Fruit fly (Drosophila melanogaster) whole organism, embryonic: ENCODE data around the gene CG9676.
A peak's percentile ranks its signal among the peaks of the same experiment; 100 is the strongest.

Experiments
- Asciz ChIP-seq: fragments of 200-800 bp; sonication (Bioruptor generic); optimal IDR thresholded peaks from 2 replicates; lab custom pipeline; 2017; ENCODE audit warnings: missing biosample characterization, mild to moderate bottlenecking, missing genetic modification characterization, missing genetic modification reagents
- CG11696 ChIP-seq: fragments of 200-800 bp; sonication (Bioruptor generic); IDR thresholded peaks from 2 replicates; pipeline ENCODE4 v1.3.6; 2022; ENCODE audit warnings: missing biosample characterization, missing genetic modification characterization
- CG12104 ChIP-seq: fragments of 200-800 bp; sonication (Bioruptor generic); optimal IDR thresholded peaks from 3 replicates; lab custom pipeline; 2016; ENCODE audit warnings: missing biosample characterization, missing genetic modification characterization
- CG12744 ChIP-seq: fragments of 200-800 bp; sonication (Bioruptor generic); optimal IDR thresholded peaks from 2 replicates; lab custom pipeline; 2016; ENCODE audit warnings: missing biosample characterization, missing genetic modification characterization
- CG14441 ChIP-seq: fragments of 200-800 bp; sonication (Bioruptor generic); IDR thresholded peaks from 2 replicates; pipeline ENCODE4 v1.3.6; 2022; ENCODE audit warnings: missing biosample characterization, missing genetic modification characterization
- CG15269 ChIP-seq: fragments of 200-800 bp; sonication (Bioruptor generic); optimal IDR thresholded peaks from 2 replicates; lab custom pipeline; 2018; ENCODE audit warnings: missing biosample characterization, mild to moderate bottlenecking, missing genetic modification characterization, moderate library complexity
- CG15601 ChIP-seq: fragments of 200-800 bp; sonication (Bioruptor generic); optimal IDR thresholded peaks from 3 replicates; lab custom pipeline; 2019; ENCODE audit warnings: missing biosample characterization, mild to moderate bottlenecking, missing genetic modification characterization, moderate library complexity
- CG15696 ChIP-seq: fragments of 200-800 bp; sonication (Bioruptor generic); optimal IDR thresholded peaks from 2 replicates; lab custom pipeline; 2019; ENCODE audit warnings: missing biosample characterization, mild to moderate bottlenecking, missing genetic modification characterization, moderate library complexity
- CG17186 ChIP-seq: fragments of 200-800 bp; sonication (Bioruptor generic); optimal IDR thresholded peaks from 3 replicates; lab custom pipeline; 2017; ENCODE audit warnings: missing biosample characterization, missing genetic modification reagents, missing genetic modification characterization
- CG18764 ChIP-seq: fragments of 200-800 bp; sonication (Bioruptor generic); optimal IDR thresholded peaks from 3 replicates; lab custom pipeline; 2016; ENCODE audit warnings: missing biosample characterization, missing genetic modification characterization
- CG2889 ChIP-seq: fragments of 200-800 bp; sonication (Bioruptor generic); IDR thresholded peaks from 3 replicates; pipeline ENCODE4 v1.3.6; 2022; ENCODE audit warnings: missing biosample characterization, missing genetic modification characterization
- CG3065 ChIP-seq: fragments of 200-800 bp; sonication (Bioruptor generic); optimal IDR thresholded peaks from 2 replicates; lab custom pipeline; 2016; ENCODE audit warnings: missing biosample characterization, missing genetic modification characterization
- CG3726 ChIP-seq: fragments of 200-800 bp; sonication (Bioruptor generic); IDR thresholded peaks from 3 replicates; pipeline ENCODE4, ENCODE4 v1.3.6; 2022; ENCODE audit warnings: missing biosample characterization, missing genetic modification characterization
- CG43689 ChIP-seq: fragments of 200-800 bp; sonication (Bioruptor generic); IDR thresholded peaks from 2 replicates; pipeline ENCODE4 v1.3.6; 2022; ENCODE audit warnings: missing biosample characterization, missing genetic modification characterization
- CG4617 ChIP-seq: fragments of 200-800 bp; sonication (Bioruptor generic); optimal IDR thresholded peaks from 3 replicates; lab custom pipeline; 2016; ENCODE audit warnings: missing biosample characterization, missing genetic modification characterization, borderline replicate concordance
- CG5180 ChIP-seq: fragments of 200-800 bp; sonication (Bioruptor generic); optimal IDR thresholded peaks from 3 replicates; lab custom pipeline; 2017; ENCODE audit warnings: missing biosample characterization, missing genetic modification characterization, mild to moderate bottlenecking, moderate library complexity, missing genetic modification reagents
- CG6654 ChIP-seq: fragments of 200-800 bp; sonication (Bioruptor generic); optimal IDR thresholded peaks from 2 replicates; lab custom pipeline; 2017; ENCODE audit warnings: missing biosample characterization, mild to moderate bottlenecking, missing genetic modification characterization
- CG7372 ChIP-seq: fragments of 200-800 bp; sonication (Bioruptor generic); IDR thresholded peaks from 2 replicates; pipeline ENCODE4 v1.3.6; 2022; ENCODE audit warnings: missing biosample characterization, missing genetic modification characterization
- CG7745 ChIP-seq: fragments of 200-800 bp; sonication (Bioruptor generic); optimal IDR thresholded peaks from 2 replicates; lab custom pipeline; 2018; ENCODE audit warnings: missing biosample characterization, mild to moderate bottlenecking, missing genetic modification characterization, moderate library complexity
- CG8478 ChIP-seq: fragments of >200 bp; optimal IDR thresholded peaks from 2 replicates; lab custom pipeline; 2018
- CG8924 ChIP-seq: fragments of 200-800 bp; optimal IDR thresholded peaks from 3 replicates; lab custom pipeline; 2019; ENCODE audit warnings: missing biosample characterization, mild to moderate bottlenecking, missing genetic modification characterization, moderate library complexity
- HLH54F ChIP-seq: fragments of 200-800 bp; sonication (Bioruptor generic); optimal IDR thresholded peaks from 3 replicates; lab custom pipeline; 2016; ENCODE audit warnings: missing biosample characterization, missing genetic modification characterization
- Hr78 ChIP-seq, 2 experiments: fragments of 200-800 bp in 1 of 2; fragments of >200 bp in 1 of 2; sonication (Bioruptor generic) in 1 of 2; optimal IDR thresholded peaks; 2 replicates each; lab custom pipeline; 2017 to 2019; ENCODE audit warnings: missing biosample characterization in 2 of 2, missing genetic modification characterization in 2 of 2, mild to moderate bottlenecking in 1 of 2, moderate library complexity in 1 of 2
- Med ChIP-seq: fragments of 200-800 bp; sonication (Bioruptor generic); peaks from one replicate; lab custom pipeline; 2016; ENCODE audit warnings: missing biosample characterization, missing genetic modification characterization, mild to moderate bottlenecking, inconsistent platforms, moderate library complexity
- Mes4 ChIP-seq: fragments of 200-800 bp; sonication (Bioruptor generic); optimal IDR thresholded peaks from 2 replicates; lab custom pipeline; 2016; ENCODE audit warnings: missing biosample characterization, missing genetic modification characterization
- NC2α ChIP-seq: fragments of 200-800 bp; sonication (Bioruptor generic); optimal IDR thresholded peaks from 2 replicates; lab custom pipeline; 2016; ENCODE audit warnings: missing biosample characterization, missing genetic modification characterization
- NC2β ChIP-seq: fragments of 200-800 bp; sonication (Bioruptor generic); optimal IDR thresholded peaks from 2 replicates; lab custom pipeline; 2016; ENCODE audit warnings: missing biosample characterization, missing genetic modification characterization
- Optix ChIP-seq: fragments of 200-800 bp; sonication (Bioruptor generic); IDR thresholded peaks from 3 replicates; pipeline ENCODE4 v1.3.6; 2022; ENCODE audit warnings: missing biosample characterization, missing genetic modification characterization
- Pdp1 ChIP-seq, 2 experiments: fragments of 200-800 bp; sonication (Bioruptor generic); optimal IDR thresholded peaks; 3 replicates each; lab custom pipeline; 2016; ENCODE audit warnings: missing biosample characterization in 2 of 2, missing genetic modification characterization in 2 of 2, mild to moderate bottlenecking in 1 of 2, moderate library complexity in 1 of 2
- Sin3A ChIP-seq: fragments of >200 bp; optimal IDR thresholded peaks from 2 replicates; lab custom pipeline; 2018
- Sox102F ChIP-seq: fragments of 200-800 bp; sonication (Bioruptor generic); optimal IDR thresholded peaks from 2 replicates; lab custom pipeline; 2018; ENCODE audit warnings: missing biosample characterization, mild to moderate bottlenecking, missing genetic modification characterization, moderate library complexity
- Spps ChIP-seq: fragments of 200-800 bp; sonication (Bioruptor generic); optimal IDR thresholded peaks from 2 replicates; lab custom pipeline; 2018; ENCODE audit warnings: missing biosample characterization, mild to moderate bottlenecking, missing genetic modification characterization
- bigmax ChIP-seq: fragments of 200-800 bp; sonication (Bioruptor generic); optimal IDR thresholded peaks from 2 replicates; lab custom pipeline; 2018; ENCODE audit warnings: missing biosample characterization, mild to moderate bottlenecking, missing genetic modification characterization
- bsh ChIP-seq, 2 experiments: fragments of 200-800 bp; sonication (Bioruptor generic); optimal IDR thresholded peaks; 2 replicates each; lab custom pipeline; 2017 to 2018; ENCODE audit warnings: mild to moderate bottlenecking in 2 of 2, missing biosample characterization in 2 of 2, missing genetic modification characterization in 2 of 2, moderate library complexity in 1 of 2
- croc ChIP-seq: fragments of 200-800 bp; sonication (Bioruptor generic); conservative IDR thresholded peaks from 3 replicates; pipeline ENCODE4 v1.3.6; 2022; ENCODE audit warnings: missing biosample characterization, missing genetic modification characterization
- da ChIP-seq: fragments of 200-800 bp; sonication (Bioruptor generic); optimal IDR thresholded peaks from 2 replicates; lab custom pipeline; 2016; ENCODE audit warnings: missing biosample characterization, missing genetic modification characterization
- danr ChIP-seq: fragments of 200-800 bp; sonication (Bioruptor generic); IDR thresholded peaks from 2 replicates; pipeline ENCODE4 v1.3.6; 2022; ENCODE audit warnings: missing biosample characterization, missing genetic modification characterization
- dimm ChIP-seq: fragments of 200-800 bp; sonication (Bioruptor generic); IDR thresholded peaks from 2 replicates; pipeline ENCODE4 v1.3.6; 2022; ENCODE audit warnings: missing biosample characterization, missing genetic modification characterization
- esg ChIP-seq: fragments of 200-800 bp; sonication (Bioruptor generic); conservative IDR thresholded peaks from 2 replicates; pipeline ENCODE4 v1.3.6; 2022; ENCODE audit warnings: missing biosample characterization, missing genetic modification characterization
- fru ChIP-seq: fragments of >200 bp; optimal IDR thresholded peaks from 2 replicates; lab custom pipeline; 2017
- gro ChIP-seq: fragments of 200-800 bp; sonication (Bioruptor generic); optimal IDR thresholded peaks from 2 replicates; lab custom pipeline; 2016; ENCODE audit warnings: missing biosample characterization, missing genetic modification characterization
- jing ChIP-seq: fragments of 200-800 bp; sonication (Bioruptor generic); optimal IDR thresholded peaks from 2 replicates; lab custom pipeline; 2018; ENCODE audit warnings: missing biosample characterization, mild to moderate bottlenecking, missing genetic modification characterization
- lilli ChIP-seq: fragments of 200-800 bp; sonication (Bioruptor generic); optimal IDR thresholded peaks from 3 replicates; lab custom pipeline; 2016; ENCODE audit warnings: missing biosample characterization, missing genetic modification characterization
- mam ChIP-seq: fragments of 200-800 bp; sonication (Bioruptor generic); optimal IDR thresholded peaks from 3 replicates; lab custom pipeline; 2016; ENCODE audit warnings: missing biosample characterization, missing genetic modification characterization
- odd ChIP-seq: fragments of 200-800 bp; sonication (Bioruptor generic); optimal IDR thresholded peaks from 2 replicates; lab custom pipeline; 2017; ENCODE audit warnings: missing biosample characterization, mild to moderate bottlenecking, missing genetic modification characterization
- phol ChIP-seq: fragments of 200-800 bp; sonication (Bioruptor generic); optimal IDR thresholded peaks from 3 replicates; lab custom pipeline; 2018; ENCODE audit warnings: missing biosample characterization, mild to moderate bottlenecking, missing genetic modification characterization, moderate library complexity
- psq ChIP-seq: fragments of 200-800 bp; sonication (Bioruptor generic); optimal IDR thresholded peaks from 2 replicates; lab custom pipeline; 2017; ENCODE audit warnings: missing biosample characterization, missing genetic modification characterization
- toy ChIP-seq: fragments of 200-800 bp; sonication (Bioruptor generic); IDR thresholded peaks from 2 replicates; pipeline ENCODE4 v1.3.6; 2022; ENCODE audit warnings: missing biosample characterization, missing genetic modification characterization
- tup ChIP-seq: fragments of 200-800 bp; sonication (Bioruptor generic); optimal IDR thresholded peaks from 2 replicates; lab custom pipeline; 2016; ENCODE audit warnings: missing biosample characterization, mild to moderate bottlenecking, missing genetic modification characterization, moderate library complexity
- yki ChIP-seq: fragments of >200 bp; optimal IDR thresholded peaks from 3 replicates; lab custom pipeline; 2018

CG9676 gene

DNA sequence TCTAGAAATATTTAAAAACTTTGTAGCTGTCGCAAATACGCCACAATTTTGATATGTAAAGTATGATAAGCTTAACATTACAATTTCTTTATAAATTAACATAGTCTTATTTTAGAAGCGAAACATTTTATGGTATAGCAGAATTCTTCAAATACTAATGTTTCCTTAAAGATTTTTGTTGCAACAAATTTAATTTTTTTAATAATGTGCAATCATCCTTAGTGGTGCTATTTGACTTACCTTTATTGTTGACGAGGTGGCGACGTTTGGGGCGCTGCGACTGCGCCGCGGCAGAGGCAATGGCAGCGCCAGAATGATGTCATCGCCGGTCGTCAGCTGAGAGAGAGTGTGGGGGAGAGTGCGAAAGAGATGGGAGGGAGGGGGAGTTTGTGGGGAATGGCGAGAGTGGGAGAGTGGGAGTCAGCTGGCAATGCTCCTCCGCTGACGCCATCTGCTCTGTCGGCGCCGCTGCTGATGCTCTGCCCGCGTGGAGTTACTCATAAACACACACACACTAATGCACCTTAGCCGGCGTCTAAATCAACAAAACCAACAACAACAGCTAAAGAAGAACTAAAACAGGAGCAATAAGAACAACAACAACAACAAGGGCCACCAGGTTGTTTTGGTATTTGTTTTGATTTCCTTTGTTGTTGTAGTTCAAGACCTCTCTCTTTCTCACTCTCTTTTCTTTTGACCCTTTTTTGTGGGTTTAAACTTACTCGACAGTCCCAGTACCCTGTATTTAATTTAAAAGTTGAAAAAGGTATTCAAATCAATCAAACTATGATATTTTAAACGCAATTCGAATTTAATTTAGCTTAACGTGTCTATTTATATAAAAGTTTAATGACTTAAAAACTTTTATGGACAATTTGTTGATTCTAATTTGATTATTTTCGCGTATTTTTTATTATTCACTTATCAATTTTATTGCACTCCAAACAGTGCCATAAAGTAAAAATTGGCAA, 23.5 kb upstream of the CG9676 start (continued):
- TF ChIP-seq CG14441 (GFP tag; lab: Robert Waterston, UW), result peak; percentile 48
- no peak for TF ChIP-seq Spps (tag; lab: Kevin White, UChicago)
- no peak for TF ChIP-seq CG7372 (GFP tag; lab: Robert Waterston, UW)
- no peak for TF ChIP-seq danr
- TF ChIP-seq CG11696 (GFP tag; lab: Robert Waterston, UW), result peak; percentile 88
- peak; percentile 62 for TF ChIP-seq phol (tag; lab: Kevin White, UChicago)
- no peak for TF ChIP-seq fru (lab: Kevin White, UChicago)
- TF ChIP-seq mam, result peak; percentile 71
- TF ChIP-seq Asciz (GFP tag; lab: Kevin White, UChicago), result peak; percentile 32
- peak; percentile 86 for TF ChIP-seq Sox102F
- TF ChIP-seq CG12104 (GFP tag; lab: Kevin White, UChicago), result peak; percentile 37
- no peak for TF ChIP-seq CG6654 (GFP tag; lab: Kevin White, UChicago)
- no peak for TF ChIP-seq CG15696 (tag; lab: Kevin White, UChicago)
- peak; percentile 45; the same call in 2 of the 3 replicates for TF ChIP-seq croc (GFP tag; lab: Robert Waterston, UW)
- no peak for TF ChIP-seq Optix (GFP tag; lab: Robert Waterston, UW)
- TF ChIP-seq CG4617, result no peak
- TF ChIP-seq NC2β (GFP tag; lab: Kevin White, UChicago), result peak; percentile 21
- no peak for TF ChIP-seq CG2889 (GFP tag; lab: Robert Waterston, UW)
- TF ChIP-seq Pdp1 (GFP tag; optimal IDR thresholded peaks at IDR 0.05; lab: Kevin White, UChicago), result peak; percentile 34 to 35
- peak; percentile 11 for TF ChIP-seq da (GFP tag; lab: Kevin White, UChicago)
- peak; percentile 77 for TF ChIP-seq Med (GFP tag; lab: Kevin White, UChicago)
- TF ChIP-seq Mes4, result peak; percentile 30
- no peak; the same call in 2 of the 3 replicates for TF ChIP-seq CG3726 (GFP tag; lab: Robert Waterston, UW)
- no peak for TF ChIP-seq toy (GFP tag; lab: Robert Waterston, UW)
- peak; percentile 50 for TF ChIP-seq CG5180 (GFP tag; lab: Kevin White, UChicago)
- TF ChIP-seq odd, result peak; percentile 44
- TF ChIP-seq CG8478 (lab: Kevin White, UChicago), result no peak
- peak in 1 of 2 experiments; percentile 81 for TF ChIP-seq bsh (GFP tag; optimal IDR thresholded peaks at IDR 0.05; lab: Kevin White, UChicago)
- peak; percentile 45 for TF ChIP-seq esg (GFP tag; lab: Robert Waterston, UW)
- TF ChIP-seq CG18764 (GFP tag; lab: Kevin White, UChicago), result peak; percentile 10
- TF ChIP-seq NC2α (GFP tag; lab: Kevin White, UChicago), result no peak
- TF ChIP-seq tup (GFP tag; lab: Kevin White, UChicago), result no peak
- no peak for TF ChIP-seq HLH54F
- TF ChIP-seq CG17186 (GFP tag; lab: Kevin White, UChicago), result no peak
- no peak for TF ChIP-seq bigmax (GFP tag; lab: Kevin White, UChicago)
- no peak for TF ChIP-seq CG7745 (tag; lab: Kevin White, UChicago)
- TF ChIP-seq CG15601 (tag; lab: Kevin White, UChicago), result peak; percentile 79
- TF ChIP-seq CG15269 (tag; lab: Kevin White, UChicago), result peak; percentile 84
- peak in 1 of 2 experiments; percentile 49 for TF ChIP-seq Hr78 (GFP tag; optimal IDR thresholded peaks at IDR 0.05; lab: Kevin White, UChicago)
- TF ChIP-seq jing, result peak; percentile 39
- TF ChIP-seq CG43689, result peak; percentile 19; the same call in 1 of the 2 replicates
- no peak for TF ChIP-seq Sin3A
- TF ChIP-seq CG8924 (tag; lab: Kevin White, UChicago), result peak; percentile 79
- peak; percentile 74 for TF ChIP-seq lilli
- peak; percentile 32 for TF ChIP-seq CG12744 (GFP tag; lab: Kevin White, UChicago)
- no peak for TF ChIP-seq gro (GFP tag; lab: Kevin White, UChicago)
- no peak for TF ChIP-seq yki
- 0 out of 2 replicates have a peak, but pooled peaks have one; percentile 22 for TF ChIP-seq dimm
- no peak for TF ChIP-seq psq (GFP tag; lab: Kevin White, UChicago)
- TF ChIP-seq CG3065 (GFP tag; lab: Kevin White, UChicago), result no peak
